Fruit fly (Drosophila melanogaster) whole organism, pupa: ENCODE data around the gene CG14302.

Source experiments
- CG10348 ChIP-seq: fragments of 200-800 bp; sonication (Bioruptor generic); IDR thresholded peaks from 2 replicates; pipeline ENCODE4 v1.3.6; 2022; ENCODE audit warnings: missing biosample characterization, missing genetic modification characterization
- CG12605 ChIP-seq: fragments of 200-800 bp; sonication (Bioruptor generic); IDR thresholded peaks from 2 replicates; pipeline ENCODE4 v1.3.6; 2022; ENCODE audit warnings: missing biosample characterization, missing genetic modification characterization
- CG13204 ChIP-seq: fragments of 200-800 bp; sonication (Bioruptor generic); optimal IDR thresholded peaks from 2 replicates; lab custom pipeline; 2018; ENCODE audit warnings: missing biosample characterization, mild to moderate bottlenecking, missing genetic modification characterization, moderate library complexity
- CG14655 ChIP-seq: fragments of 200-800 bp; sonication (Bioruptor generic); optimal IDR thresholded peaks from 3 replicates; lab custom pipeline; 2017; ENCODE audit warnings: mild to moderate bottlenecking, missing biosample characterization, missing genetic modification reagents, missing genetic modification characterization
- CG15710 ChIP-seq: fragments of 200-800 bp; sonication (Bioruptor generic); optimal IDR thresholded peaks from 2 replicates; lab custom pipeline; 2018; ENCODE audit warnings: missing biosample characterization, mild to moderate bottlenecking, missing genetic modification characterization, moderate library complexity
- CG17806 ChIP-seq: fragments of 200-800 bp; sonication (Bioruptor generic); optimal IDR thresholded peaks from 2 replicates; lab custom pipeline; 2018; ENCODE audit warnings: missing biosample characterization, mild to moderate bottlenecking, missing genetic modification characterization, moderate library complexity
- CG32121 ChIP-seq: fragments of 200-800 bp; sonication (Bioruptor generic); IDR thresholded peaks from 2 replicates; pipeline ENCODE4 v1.3.6; 2022; ENCODE audit warnings: missing biosample characterization, missing genetic modification characterization
- CG34367 ChIP-seq: fragments of 200-800 bp; sonication (Bioruptor generic); optimal IDR thresholded peaks from 2 replicates; lab custom pipeline; 2018; ENCODE audit warnings: missing biosample characterization, mild to moderate bottlenecking, missing genetic modification characterization
- CG4496 ChIP-seq: fragments of 200-800 bp; sonication (Bioruptor generic); IDR thresholded peaks from 3 replicates; pipeline ENCODE4 v1.3.6; 2022; ENCODE audit warnings: missing biosample characterization, missing genetic modification characterization
- CG8159 ChIP-seq: fragments of 200-800 bp; sonication (Bioruptor generic); optimal IDR thresholded peaks from 3 replicates; lab custom pipeline; 2018; ENCODE audit warnings: missing biosample characterization, mild to moderate bottlenecking, missing genetic modification characterization, moderate library complexity
- CG8301 ChIP-seq: fragments of 200-800 bp; sonication (Bioruptor generic); optimal IDR thresholded peaks from 2 replicates; lab custom pipeline; 2018; ENCODE audit warnings: missing biosample characterization, mild to moderate bottlenecking, missing genetic modification characterization
- CG9948 ChIP-seq: fragments of 200-800 bp; sonication (Bioruptor generic); optimal IDR thresholded peaks from 2 replicates; lab custom pipeline; 2018; ENCODE audit warnings: missing biosample characterization, mild to moderate bottlenecking, missing genetic modification characterization, moderate library complexity
- D1 ChIP-seq: fragments of 200-800 bp; sonication (Bioruptor generic); optimal IDR thresholded peaks from 2 replicates; lab custom pipeline; 2018; ENCODE audit warnings: missing biosample characterization, mild to moderate bottlenecking, missing genetic modification characterization, moderate library complexity
- EcR ChIP-seq: fragments of 200-800 bp; sonication (Bioruptor generic); optimal IDR thresholded peaks from 3 replicates; lab custom pipeline; 2019; ENCODE audit warnings: missing biosample characterization, missing genetic modification characterization, mild to moderate bottlenecking, moderate library complexity, missing genetic modification reagents
- Ets98B ChIP-seq: fragments of 200-800 bp; sonication (Bioruptor generic); IDR thresholded peaks from 2 replicates; pipeline ENCODE4 v1.3.6; 2022; ENCODE audit warnings: missing biosample characterization, missing genetic modification characterization
- Pif1A ChIP-seq: fragments of 200-800 bp; sonication (Bioruptor generic); optimal IDR thresholded peaks from 3 replicates; lab custom pipeline; 2016; ENCODE audit warnings: missing biosample characterization, missing genetic modification characterization
- Pif1B ChIP-seq: fragments of 200-800 bp; sonication (Bioruptor generic); optimal IDR thresholded peaks from 3 replicates; lab custom pipeline; 2016; ENCODE audit warnings: missing biosample characterization, missing genetic modification characterization
- Snoo ChIP-seq: fragments of 200-800 bp; sonication (Bioruptor generic); optimal IDR thresholded peaks from 3 replicates; lab custom pipeline; 2017; ENCODE audit warnings: missing biosample characterization, mild to moderate bottlenecking, missing genetic modification characterization, inconsistent platforms
- fd96Ca ChIP-seq: fragments of 200-800 bp; sonication (Bioruptor generic); IDR thresholded peaks from 3 replicates; pipeline ENCODE4 v1.3.6; 2022; ENCODE audit warnings: missing biosample characterization, missing genetic modification characterization
- gl ChIP-seq: fragments of 200-800 bp; sonication (Bioruptor generic); optimal IDR thresholded peaks from 2 replicates; lab custom pipeline; 2018; ENCODE audit warnings: missing biosample characterization, mild to moderate bottlenecking, missing genetic modification characterization
- rn ChIP-seq: fragments of 200-800 bp; sonication (Bioruptor generic); IDR thresholded peaks from 2 replicates; pipeline ENCODE4 v1.3.6; 2022; ENCODE audit warnings: missing biosample characterization, missing genetic modification characterization

Gene CG14302

DNA sequence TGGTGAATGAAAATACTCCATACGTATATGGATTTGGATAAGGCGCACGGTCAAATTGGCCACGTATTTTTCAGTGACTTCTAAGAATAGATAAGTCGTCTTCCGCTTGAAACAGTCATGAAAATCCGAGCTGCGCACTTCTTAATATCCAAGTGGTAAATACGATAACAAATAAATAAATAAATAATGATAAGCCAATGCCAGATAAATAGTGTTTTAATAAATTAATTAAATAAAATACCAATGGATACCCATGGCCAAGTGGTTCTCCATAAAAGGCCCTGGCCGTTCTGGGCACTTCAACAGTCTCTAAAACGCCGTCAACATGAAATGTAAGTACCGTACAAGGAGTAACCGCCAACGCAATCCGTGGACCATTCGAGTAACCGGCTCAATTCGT, at the start of gene CG14302:
TSS of gene CG14302 (plus strand) at position 301 of the 400 bp plus-strand sequence.
- TF ChIP-seq CG8301 (tag; lab: Kevin White, UChicago) (no peak), CG32121 (GFP tag; lab: Robert Waterston, UW) (no peak), D1 (no peak), Snoo (tag; lab: Kevin White, UChicago) (no peak), fd96Ca (GFP tag; lab: Robert Waterston, UW) (no peak), rn (GFP tag; lab: Robert Waterston, UW) (no peak), CG15710 (tag; lab: Kevin White, UChicago) (no peak), CG14655 (GFP tag; lab: Kevin White, UChicago) (no peak), CG8159 (tag; lab: Kevin White, UChicago) (no peak), CG4496 (no peak), CG9948 (no peak), EcR (GFP tag; lab: Kevin White, UChicago) (no peak), CG13204 (GFP tag; lab: Kevin White, UChicago) (no peak), CG34367 (tag; lab: Kevin White, UChicago) (no peak)

- TF ChIP-seq Pif1A (GFP tag; lab: Kevin White, UChicago), result no peak
- TF ChIP-seq Snoo (tag; lab: Kevin White, UChicago), result no peak
- TF ChIP-seq D1, result no peak
- TF ChIP-seq CG10348 (GFP tag; lab: Robert Waterston, UW), result no peak
- TF ChIP-seq CG8159 (tag; lab: Kevin White, UChicago), result no peak
- no peak for TF ChIP-seq CG9948
- no peak for TF ChIP-seq fd96Ca (GFP tag; lab: Robert Waterston, UW)
- TF ChIP-seq CG15710 (tag; lab: Kevin White, UChicago), result no peak
- no peak for TF ChIP-seq CG14655 (GFP tag; lab: Kevin White, UChicago)
- TF ChIP-seq gl (tag; lab: Kevin White, UChicago), result no peak
- no peak for TF ChIP-seq CG17806 (tag; lab: Kevin White, UChicago)
- TF ChIP-seq CG13204 (GFP tag; lab: Kevin White, UChicago), result no peak
- TF ChIP-seq EcR (GFP tag; lab: Kevin White, UChicago), result no peak
- no peak for TF ChIP-seq CG4496
- no peak for TF ChIP-seq CG34367 (tag; lab: Kevin White, UChicago)
- no peak for TF ChIP-seq rn (GFP tag; lab: Robert Waterston, UW)
- no peak for TF ChIP-seq CG32121 (GFP tag; lab: Robert Waterston, UW)
- no peak for TF ChIP-seq CG12605 (GFP tag; lab: Robert Waterston, UW)
- TF ChIP-seq, all 21 proteins: peak for 0
Observed at dm6 chr3R:18692619-18693018, 39.9 kb upstream of the CG14302 start, which contains the start of gene Muc91C. TSS of gene Muc91C (minus strand) at chr3R:18692719.

DNA sequence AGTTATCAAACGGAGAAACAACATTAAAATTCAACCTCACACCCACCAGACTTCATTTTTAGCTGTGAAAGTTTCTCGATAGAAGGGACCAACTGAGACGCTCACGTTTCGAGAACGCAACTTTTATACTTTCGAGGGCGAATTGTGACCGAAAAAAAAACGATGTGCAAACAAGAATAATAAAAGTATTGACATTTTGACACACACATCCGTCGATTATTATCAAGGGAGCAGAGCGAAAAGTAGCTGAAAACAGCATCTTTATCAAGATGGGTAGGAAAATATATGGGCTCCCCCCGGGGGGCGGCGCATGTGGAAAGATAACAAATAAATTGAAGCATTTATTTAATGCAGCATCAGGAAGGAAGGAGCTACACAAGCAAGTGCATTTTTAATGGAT, 38.9 kb upstream of the CG14302 start, which contains the start of gene CG14300:
TSS of gene CG14300 (minus strand) at position 101 of the 400 bp plus-strand sequence.
- TF ChIP-seq CG4496 (no peak), gl (tag; lab: Kevin White, UChicago) (no peak)

DNA sequence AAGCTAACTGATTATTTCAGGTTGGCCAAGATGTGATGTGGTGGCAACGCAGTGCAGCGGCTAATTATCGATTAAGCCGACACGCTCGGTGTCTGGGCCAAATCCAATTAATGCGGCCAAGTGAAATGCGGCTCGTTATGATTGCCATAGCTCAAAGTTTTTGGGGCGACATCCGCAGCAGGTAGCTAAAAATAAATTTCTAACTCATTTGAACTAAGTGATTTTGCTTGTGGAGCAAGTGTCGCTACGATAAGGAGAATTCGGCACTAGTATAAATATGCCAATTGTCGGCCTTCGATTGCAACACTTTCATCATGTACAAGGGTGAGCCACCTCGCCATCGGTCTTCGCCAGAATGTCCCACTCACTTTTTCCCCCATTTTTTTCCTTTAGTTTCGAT, 37.5 kb upstream of the CG14302 start, which contains the start of gene CG34282:
TSS of gene CG34282 (plus strand) at position 301 of the 400 bp plus-strand sequence.
- no peak for TF ChIP-seq Pif1B (GFP tag; lab: Kevin White, UChicago)
- TF ChIP-seq Pif1A (GFP tag; lab: Kevin White, UChicago), result no peak
- no peak for TF ChIP-seq CG8301 (tag; lab: Kevin White, UChicago)
- TF ChIP-seq CG17806 (tag; lab: Kevin White, UChicago), result no peak
- TF ChIP-seq CG13204 (GFP tag; lab: Kevin White, UChicago), result no peak
- TF ChIP-seq CG9948, result no peak
- no peak for TF ChIP-seq Ets98B (GFP tag; lab: Robert Waterston, UW)
- no peak for TF ChIP-seq CG14655 (GFP tag; lab: Kevin White, UChicago)
- no peak for TF ChIP-seq CG8159 (tag; lab: Kevin White, UChicago)
- TF ChIP-seq CG32121 (GFP tag; lab: Robert Waterston, UW), result no peak
- no peak for TF ChIP-seq CG34367 (tag; lab: Kevin White, UChicago)
- no peak for TF ChIP-seq Snoo (tag; lab: Kevin White, UChicago)
- TF ChIP-seq CG15710 (tag; lab: Kevin White, UChicago), result no peak

dm6 chr3R:18698855-18699569, 33.5 kb upstream of the CG14302 start:
- TF ChIP-seq EcR (GFP tag; lab: Kevin White, UChicago) (no peak), CG10348 (GFP tag; lab: Robert Waterston, UW) (no peak), CG15710 (tag; lab: Kevin White, UChicago) (no peak), D1 (no peak), CG9948 (no peak), CG8159 (tag; lab: Kevin White, UChicago) (no peak)

- TF ChIP-seq rn (GFP tag; lab: Robert Waterston, UW) (no peak), CG13204 (GFP tag; lab: Kevin White, UChicago) (no peak), Pif1B (GFP tag; lab: Kevin White, UChicago) (no peak), gl (tag; lab: Kevin White, UChicago) (no peak), Snoo (tag; lab: Kevin White, UChicago) (no peak), CG8301 (tag; lab: Kevin White, UChicago) (no peak), Ets98B (GFP tag; lab: Robert Waterston, UW) (no peak), CG9948 (no peak), Pif1A (GFP tag; lab: Kevin White, UChicago) (no peak), CG4496 (no peak), CG10348 (GFP tag; lab: Robert Waterston, UW) (no peak), CG17806 (tag; lab: Kevin White, UChicago) (no peak), CG32121 (GFP tag; lab: Robert Waterston, UW) (no peak), EcR (GFP tag; lab: Kevin White, UChicago) (no peak), D1 (no peak), CG15710 (tag; lab: Kevin White, UChicago) (no peak), fd96Ca (GFP tag; lab: Robert Waterston, UW) (no peak)
Observed at dm6 chr3R:18703514-18703913, 29.0 kb upstream of the CG14302 start.
